Fruit fly (Drosophila melanogaster): ENCODE data around the gene mtgo.

Gene mtgo

DNA sequence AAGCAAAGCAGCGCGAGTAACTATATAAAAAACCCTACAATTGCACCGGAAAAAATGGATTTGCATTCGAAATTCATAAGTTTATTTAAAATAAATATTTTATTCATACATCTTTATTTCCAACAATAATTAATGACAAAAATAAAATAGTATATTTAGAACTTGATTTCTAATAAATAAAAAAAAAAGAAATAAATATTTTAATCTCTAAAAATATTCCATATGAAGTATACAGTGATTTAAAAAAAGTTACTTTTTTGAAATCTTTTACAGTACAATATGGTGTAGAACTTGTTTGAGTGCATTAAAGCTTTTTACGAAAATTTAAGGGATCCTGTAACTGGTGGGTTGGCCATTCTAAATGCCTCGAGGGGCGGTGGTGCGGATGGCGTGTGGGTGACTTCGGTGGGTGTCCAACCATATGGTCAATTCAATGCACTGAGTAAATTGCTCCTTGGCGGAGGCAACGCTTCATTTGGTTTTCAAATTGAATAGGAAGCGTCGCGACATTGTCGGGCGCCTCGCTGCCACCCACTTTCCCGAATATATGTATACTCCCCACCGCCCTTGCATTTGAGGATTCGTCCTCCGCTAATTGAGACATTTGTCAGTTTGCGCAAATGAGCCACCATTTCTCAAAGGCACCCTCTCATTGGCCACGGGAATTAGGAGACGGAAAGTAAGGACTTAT lies 3.7 kb downstream of the mtgo start (continued):
- no peak for TF ChIP-seq HmgD (GFP tag; optimal IDR thresholded peaks at IDR 0.05)
- TF ChIP-seq gsb-n (tag; optimal IDR thresholded peaks at IDR 0.05) = peak; percentile 49
- TF ChIP-seq gem (tag; optimal IDR thresholded peaks at IDR 0.05) = peak; percentile 71
- no peak for TF ChIP-seq Abd-B (GFP tag; optimal IDR thresholded peaks at IDR 0.05)
- no peak for TF ChIP-seq CG11723 (GFP tag; optimal IDR thresholded peaks at IDR 0.05)
- peak; percentile 66 for TF ChIP-seq CG12299 (tag; optimal IDR thresholded peaks at IDR 0.05)
- no peak for TF ChIP-seq CG34422 (GFP tag; IDR thresholded peaks at IDR 0.05)
- no peak for TF ChIP-seq sens (GFP tag)
- TF ChIP-seq CG17385 (GFP tag; optimal IDR thresholded peaks at IDR 0.05) = no peak
- peak; percentile 38; the same call in 1 of the 2 replicates for TF ChIP-seq Xrp1 (GFP tag; IDR thresholded peaks at IDR 0.05)
- no peak for TF ChIP-seq CG17568 (GFP tag; optimal IDR thresholded peaks at IDR 0.05)
- TF ChIP-seq CG34376 (GFP tag; optimal IDR thresholded peaks at IDR 0.05) = no peak
- no peak for TF ChIP-seq CG1602 (GFP tag; optimal IDR thresholded peaks at IDR 0.05)
- no peak for TF ChIP-seq MESR4 (GFP tag; optimal IDR thresholded peaks at IDR 0.05)
- no peak for TF ChIP-seq Bteb2 (GFP tag; optimal IDR thresholded peaks at IDR 0.05)
- no peak for TF ChIP-seq CG1792 (GFP tag; optimal IDR thresholded peaks at IDR 0.05)
- TF ChIP-seq Eip74EF (GFP tag; optimal IDR thresholded peaks at IDR 0.05) = no peak
- no peak for TF ChIP-seq run (tag; optimal IDR thresholded peaks at IDR 0.05)
- TF ChIP-seq nom (GFP tag; optimal IDR thresholded peaks at IDR 0.05) = no peak
- peak; percentile 72 for TF ChIP-seq CG8388 (GFP tag; optimal IDR thresholded peaks at IDR 0.05)
- TF ChIP-seq fd3F (GFP tag; optimal IDR thresholded peaks at IDR 0.05) = peak; percentile 6
- TF ChIP-seq Hr78 (GFP tag; optimal IDR thresholded peaks at IDR 0.05) = no peak
- TF ChIP-seq Stat92E (GFP tag; optimal IDR thresholded peaks at IDR 0.05) = no peak
- TF ChIP-seq Sox100B (GFP tag; optimal IDR thresholded peaks at IDR 0.05) = peak; percentile 69
- no peak for TF ChIP-seq z (GFP tag; IDR thresholded peaks at IDR 0.05)
- TF ChIP-seq tgo (GFP tag; IDR thresholded peaks at IDR 0.05) = peak; percentile 27; the same call in 1 of the 3 replicates
- no peak for TF ChIP-seq h (optimal IDR thresholded peaks at IDR 0.05)
- peak; percentile 27 for TF ChIP-seq Hr3 (GFP tag; optimal IDR thresholded peaks at IDR 0.05)
- no peak for TF ChIP-seq hb (GFP tag; IDR thresholded peaks at IDR 0.05; ENCODE audit: partially characterized antibody)
- TF ChIP-seq CG11456 (GFP tag; IDR thresholded peaks at IDR 0.05) = no peak
- no peak for TF ChIP-seq Mrtf (GFP tag; IDR thresholded peaks at IDR 0.05)
- TF ChIP-seq CG9797 (GFP tag; optimal IDR thresholded peaks at IDR 0.05) = no peak
- no peak for TF ChIP-seq ranshi (GFP tag; IDR thresholded peaks at IDR 0.05)
- TF ChIP-seq Kr (GFP tag; optimal IDR thresholded peaks at IDR 0.05) = no peak
- peak; percentile 25 for TF ChIP-seq CG15601 (tag; optimal IDR thresholded peaks at IDR 0.05)
- TF ChIP-seq ham (GFP tag; IDR thresholded peaks at IDR 0.05) = no peak
- TF ChIP-seq pfk (GFP tag; optimal IDR thresholded peaks at IDR 0.05) = no peak
- no peak for TF ChIP-seq tio (GFP tag; optimal IDR thresholded peaks at IDR 0.05)
- TF ChIP-seq ac (GFP tag; optimal IDR thresholded peaks at IDR 0.05) = no peak
- no peak for TF ChIP-seq Bdp1 (GFP tag; optimal IDR thresholded peaks at IDR 0.05)
- TF ChIP-seq sqz (GFP tag; optimal IDR thresholded peaks at IDR 0.05) = peak; percentile 29
- TF ChIP-seq CG7271 (tag; optimal IDR thresholded peaks at IDR 0.05) = no peak
- no peak for TF ChIP-seq Ravus (GFP tag; IDR thresholded peaks at IDR 0.05)
- peak; percentile 19 for TF ChIP-seq CG4424 (GFP tag; optimal IDR thresholded peaks at IDR 0.05)
- TF ChIP-seq NK7.1 (GFP tag; optimal IDR thresholded peaks at IDR 0.05) = no peak
- peak; percentile 33 for TF ChIP-seq Hmr (GFP tag; optimal IDR thresholded peaks at IDR 0.05)

Data from whole organism, embryonic.